Worm (Caenorhabditis elegans) whole organism, L3 larva: ENCODE results near the gene F02D8.9.

Experiments
- ZK546.5 ChIP-seq: sonication (generic microtip); optimal IDR thresholded peaks from 2 replicates; lab custom pipeline; 2017; ENCODE audit warnings: missing biosample characterization, missing genetic modification characterization
- aly-2 ChIP-seq: fragments of 150-350 bp; optimal IDR thresholded peaks from 2 replicates; lab custom pipeline; 2014; ENCODE audit warnings: missing biosample characterization, missing genetic modification characterization
- ceh-82 ChIP-seq: fragments of 150-350 bp; optimal IDR thresholded peaks from 2 replicates; lab custom pipeline; 2014; ENCODE audit warnings: missing biosample characterization, missing genetic modification characterization
- ceh-9 ChIP-seq: sonication (generic microtip); optimal IDR thresholded peaks from 2 replicates; lab custom pipeline; 2018; ENCODE audit warnings: missing biosample characterization, missing genetic modification characterization
- daf-12 ChIP-seq: fragments of 150-350 bp; optimal IDR thresholded peaks from 2 replicates; lab custom pipeline; 2014; ENCODE audit warnings: missing biosample characterization, missing genetic modification reagents, missing genetic modification characterization
- egl-27 ChIP-seq: sonication (generic microtip); optimal IDR thresholded peaks from 4 replicates; lab custom pipeline; 2017; ENCODE audit warnings: missing biosample characterization, missing genetic modification reagents, missing genetic modification characterization
- egl-5 ChIP-seq: fragments of 150-350 bp; optimal IDR thresholded peaks from 2 replicates; lab custom pipeline; 2017; ENCODE audit warnings: missing biosample characterization, missing genetic modification reagents, missing genetic modification characterization, inconsistent platforms
- elt-1 ChIP-seq: fragments of 150-350 bp; optimal IDR thresholded peaks from 2 replicates; lab custom pipeline; 2014; ENCODE audit warnings: missing biosample characterization, missing genetic modification characterization
- elt-2 ChIP-seq: sonication (generic microtip); optimal IDR thresholded peaks from 2 replicates; lab custom pipeline; 2016; ENCODE audit warnings: missing genetic modification reagents, mild to moderate bottlenecking, missing genetic modification characterization, missing compliant biosample characterization
- elt-3 ChIP-seq, 3 experiments: fragments of 150-350 bp in 1 of 3; sonication (generic microtip) in 2 of 3; optimal IDR thresholded peaks; 2 replicates in 2 of 3; 4 replicates in 1 of 3; lab custom pipeline; 2014 to 2017; ENCODE audit warnings: missing biosample characterization in 3 of 3, missing genetic modification characterization in 3 of 3
- eor-1 ChIP-seq, 2 experiments: fragments of 150-350 bp; optimal IDR thresholded peaks; 2 replicates each; lab custom pipeline; 2014 to 2018; ENCODE audit warnings: missing biosample characterization in 2 of 2, missing genetic modification characterization in 2 of 2
- fkh-2 ChIP-seq: fragments of 150-350 bp; optimal IDR thresholded peaks from 2 replicates; lab custom pipeline; 2014; ENCODE audit warnings: missing biosample characterization, missing genetic modification reagents, missing genetic modification characterization
- lin-15B ChIP-seq: fragments of 150-350 bp; optimal IDR thresholded peaks from 2 replicates; lab custom pipeline; 2014; ENCODE audit warnings: missing biosample characterization, missing genetic modification characterization
- lin-39 ChIP-seq: fragments of 150-350 bp; optimal IDR thresholded peaks from 2 replicates; lab custom pipeline; 2018; ENCODE audit warnings: missing biosample characterization, missing genetic modification reagents, missing genetic modification characterization
- lsy-12 ChIP-seq: sonication (generic microtip); optimal IDR thresholded peaks from 2 replicates; lab custom pipeline; 2016; ENCODE audit warnings: mild to moderate bottlenecking, missing genetic modification characterization, missing compliant biosample characterization
- mml-1 ChIP-seq: fragments of 150-350 bp; sonication (generic microtip); optimal IDR thresholded peaks from 3 replicates; lab custom pipeline; 2014; ENCODE audit warnings: missing biosample characterization, missing genetic modification characterization
- nhr-237 ChIP-seq: fragments of 150-350 bp; optimal IDR thresholded peaks from 2 replicates; lab custom pipeline; 2014; ENCODE audit warnings: missing biosample characterization, missing genetic modification characterization
- nhr-28 ChIP-seq: fragments of 150-350 bp; optimal IDR thresholded peaks from 2 replicates; lab custom pipeline; 2014; ENCODE audit warnings: missing biosample characterization, missing genetic modification characterization
- nhr-77 ChIP-seq: fragments of 150-350 bp; optimal IDR thresholded peaks from 2 replicates; lab custom pipeline; 2014; ENCODE audit warnings: missing biosample characterization, missing genetic modification characterization
- pha-4 ChIP-seq: fragments of 150-350 bp; optimal IDR thresholded peaks from 2 replicates; lab custom pipeline; 2014; ENCODE audit warnings: missing biosample characterization, missing genetic modification reagents, missing genetic modification characterization
- sea-2 ChIP-seq: fragments of 150-350 bp; sonication (generic microtip); optimal IDR thresholded peaks from 4 replicates; lab custom pipeline; 2014; ENCODE audit warnings: missing biosample characterization, missing genetic modification reagents, missing genetic modification characterization
- snpc-4 ChIP-seq: fragments of 150-350 bp; optimal IDR thresholded peaks from 2 replicates; lab custom pipeline; 2014; ENCODE audit warnings: missing biosample characterization, missing genetic modification characterization
- zag-1 ChIP-seq: fragments of 150-350 bp; optimal IDR thresholded peaks from 2 replicates; lab custom pipeline; 2014; ENCODE audit warnings: missing biosample characterization, missing genetic modification characterization
- ztf-11 ChIP-seq: fragments of 150-350 bp; optimal IDR thresholded peaks from 2 replicates; lab custom pipeline; 2014; ENCODE audit warnings: missing biosample characterization, missing genetic modification characterization
- ztf-4 ChIP-seq: fragments of 150-350 bp; optimal IDR thresholded peaks from 2 replicates; lab custom pipeline; 2014; ENCODE audit warnings: missing biosample characterization, missing genetic modification characterization

F02D8.9 gene

ce11 chrV:14915599-14915998 lies 40.0 kb downstream of the F02D8.9 start, which contains the start of gene H12D21.11:
Gene H12D21.11, plus strand, starts transcription at chrV:14915899.
- TF ChIP-seq ceh-9 (tag; lab: Kevin White, UChicago) (no peak), sea-2 (GFP tag; lab: Kevin White, UChicago) (no peak), ztf-4 (tag; lab: Kevin White, UChicago) (no peak), elt-3 (tag; optimal IDR thresholded peaks at IDR 0.05; lab: Kevin White, UChicago) (no peak), nhr-77 (tag; lab: Kevin White, UChicago) (no peak), ceh-82 (tag; lab: Kevin White, UChicago) (no peak), elt-1 (tag; lab: Kevin White, UChicago) (no peak)

ce11 chrV:14910758-14911157 lies 44.8 kb downstream of the F02D8.9 start:
- TF ChIP-seq egl-5 = peak; percentile 7
- TF ChIP-seq elt-2 (tag; lab: Kevin White, UChicago) = no peak
- TF ChIP-seq egl-27 (tag; lab: Kevin White, UChicago) = no peak

ce11 chrV:14909331-14909835 lies 46.2 kb downstream of the F02D8.9 start, which contains the start of gene H12D21.9:
Gene H12D21.9, minus strand, starts transcription at chrV:14909478.
- no peak for TF ChIP-seq snpc-4
- TF ChIP-seq eor-1 (tag; optimal IDR thresholded peaks at IDR 0.05; lab: Kevin White, UChicago) = no peak
- TF ChIP-seq lsy-12 (tag; lab: Kevin White, UChicago) = no peak
- TF ChIP-seq ceh-82 (tag; lab: Kevin White, UChicago) = no peak
- no peak for TF ChIP-seq mml-1
- TF ChIP-seq zag-1 (tag; lab: Kevin White, UChicago) = no peak
- TF ChIP-seq elt-3 (tag; optimal IDR thresholded peaks at IDR 0.05; lab: Kevin White, UChicago) = no peak
- no peak for TF ChIP-seq aly-2 (tag; lab: Kevin White, UChicago)

ce11 chrV:14907445-14907844 lies 48.1 kb downstream of the F02D8.9 start:
- no peak for TF ChIP-seq fkh-2
- TF ChIP-seq elt-2 (tag; lab: Kevin White, UChicago) = no peak
- TF ChIP-seq nhr-77 (tag; lab: Kevin White, UChicago) = no peak
- TF ChIP-seq egl-5 = no peak
- TF ChIP-seq egl-27 (tag; lab: Kevin White, UChicago) = no peak
- no peak for TF ChIP-seq nhr-28
- no peak for TF ChIP-seq lin-15B (tag; lab: Kevin White, UChicago)
- TF ChIP-seq ZK546.5 (tag; lab: Kevin White, UChicago) = no peak
- TF ChIP-seq ztf-4 (tag; lab: Kevin White, UChicago) = no peak
- no peak for TF ChIP-seq nhr-237 (tag; lab: Kevin White, UChicago)
- TF ChIP-seq pha-4 = no peak
- TF ChIP-seq zag-1 (tag; lab: Kevin White, UChicago) = no peak
- TF ChIP-seq ztf-11 (tag; lab: Kevin White, UChicago) = no peak
- no peak for TF ChIP-seq elt-1 (tag; lab: Kevin White, UChicago)
- no peak for TF ChIP-seq daf-12 (tag; lab: Kevin White, UChicago)
- no peak for TF ChIP-seq aly-2 (tag; lab: Kevin White, UChicago)
- TF ChIP-seq lin-39 (tag; lab: Kevin White, UChicago) = no peak
- TF ChIP-seq, all 47 proteins: peak for 0
